Fruit fly (Drosophila melanogaster): ENCODE measurements around the gene CG5078.

CG5078 gene

DNA sequence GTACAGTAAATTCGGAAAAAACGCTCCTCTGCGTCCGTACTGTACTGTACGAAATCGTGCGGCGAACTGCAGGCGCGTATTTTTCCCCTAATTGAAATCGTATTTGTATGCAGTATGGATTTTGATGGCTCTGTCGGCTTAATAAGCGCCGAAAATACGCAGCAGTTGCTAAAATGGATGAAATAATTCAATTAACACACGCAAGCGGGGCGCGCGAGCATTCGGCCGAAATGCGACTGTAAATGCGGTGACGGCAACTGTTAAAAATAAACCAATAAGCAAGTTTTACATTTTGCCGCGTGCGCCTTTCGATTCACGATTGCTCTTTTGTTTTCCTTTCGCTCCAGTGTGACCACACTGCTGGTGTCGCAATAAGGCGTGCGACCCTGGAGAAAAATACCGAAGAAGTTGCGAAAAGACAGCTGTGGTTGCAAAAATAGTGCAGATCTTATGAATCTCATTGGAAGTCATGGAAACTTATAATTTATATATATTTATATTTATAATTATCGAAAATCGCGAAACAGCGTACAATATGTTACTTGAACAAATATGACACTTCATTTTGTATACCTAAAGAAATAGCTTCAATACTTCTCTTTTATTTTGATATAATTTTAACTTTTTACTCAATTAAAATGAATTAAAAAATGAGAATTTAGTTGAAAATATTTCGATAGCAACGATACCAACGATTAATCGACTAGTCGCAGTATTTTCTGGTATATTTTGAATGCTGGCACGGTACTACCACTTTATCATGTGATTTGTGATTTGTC lies 32.6 kb upstream of the CG5078 start, which contains the start of the genes CG32428 and CG5969 (continued):
- TF ChIP-seq CG10979 (tag; optimal IDR thresholded peaks at IDR 0.05) (no peak), Sin3A (optimal IDR thresholded peaks at IDR 0.05) (peak; percentile 59), Lpt (GFP tag; optimal IDR thresholded peaks at IDR 0.05) (no peak), p53 (GFP tag; optimal IDR thresholded peaks at IDR 0.05) (no peak), CG2712 (tag; optimal IDR thresholded peaks at IDR 0.05) (peak; percentile 69), CoRest (tag; optimal IDR thresholded peaks at IDR 0.05) (peak; percentile 79), CG17802 (tag; optimal IDR thresholded peaks at IDR 0.05) (peak; percentile 3), Ada2b (GFP tag; IDR thresholded peaks at IDR 0.05) (peak; percentile 50), CG8765 (GFP tag; IDR thresholded peaks at IDR 0.05) (no peak), CG4730 (GFP tag; IDR thresholded peaks at IDR 0.05) (no peak), MESR4 (GFP tag; optimal IDR thresholded peaks at IDR 0.05) (peak; percentile 44), odd (GFP tag; optimal IDR thresholded peaks at IDR 0.05) (peak; percentile 15), CG13894 (tag; optimal IDR thresholded peaks at IDR 0.05) (peak; percentile 53), pzg (GFP tag; optimal IDR thresholded peaks at IDR 0.05) (peak; percentile 62), CG1603 (tag; optimal IDR thresholded peaks at IDR 0.05) (peak; percentile 38), unpg (GFP tag; optimal IDR thresholded peaks at IDR 0.05) (peak; percentile 67), scrt (GFP tag; optimal IDR thresholded peaks at IDR 0.05) (peak; percentile 9), chm (GFP tag; IDR thresholded peaks at IDR 0.05) (peak; percentile 46; the same call in 1 of the 2 replicates), HmgZ (tag; optimal IDR thresholded peaks at IDR 0.05) (peak; percentile 20), CG11093 (GFP tag; IDR thresholded peaks at IDR 0.05) (no peak), CG9437 (GFP tag; optimal IDR thresholded peaks at IDR 0.05) (peak; percentile 11), oc (tag; optimal IDR thresholded peaks at IDR 0.05) (peak; percentile 13), sisA (GFP tag; IDR thresholded peaks at IDR 0.05) (peak; percentile 37; the same call in 1 of the 2 replicates), psq (GFP tag; optimal IDR thresholded peaks at IDR 0.05) (peak; percentile 69), CG11504 (tag; optimal IDR thresholded peaks at IDR 0.05) (peak; percentile 84), CG18599 (GFP tag; optimal IDR thresholded peaks at IDR 0.05) (peak; percentile 77), crp (GFP tag; optimal IDR thresholded peaks at IDR 0.05) (peak in 1 of 2 experiments; percentile 74), az2 (GFP tag; optimal IDR thresholded peaks at IDR 0.05) (peak; percentile 53), fd96Cb (tag; optimal IDR thresholded peaks at IDR 0.05) (peak; percentile 51), CG12155 (GFP tag; optimal IDR thresholded peaks at IDR 0.05) (peak; percentile 28), Hr3 (GFP tag; optimal IDR thresholded peaks at IDR 0.05) (peak; percentile 53), sob (GFP tag; IDR thresholded peaks at IDR 0.05) (peak; percentile 65), lmd (GFP tag; IDR thresholded peaks at IDR 0.05) (peak; percentile 64), HLH54F (GFP tag; optimal IDR thresholded peaks at IDR 0.05) (no peak), NFAT (GFP tag; IDR thresholded peaks at IDR 0.05) (peak; percentile 71), gsb (GFP tag; IDR thresholded peaks at IDR 0.05) (0 out of 2 replicates have a peak, but pooled peaks have one; percentile 23), CG13775 (GFP tag; optimal IDR thresholded peaks at IDR 0.05) (peak; percentile 58), klu (GFP tag; IDR thresholded peaks at IDR 0.05) (no peak), Dbx (GFP tag; IDR thresholded peaks at IDR 0.05) (peak; percentile 73; the same call in 2 of the 3 replicates), CG14441 (GFP tag; IDR thresholded peaks at IDR 0.05) (peak; percentile 76)
